Worm (Caenorhabditis elegans) whole organism, L4 larva: ENCODE results near the gene srbc-76.

Experiments used
- D1046.2 ChIP-seq: fragments of 200-800 bp; sonication (Bioruptor generic); IDR thresholded peaks from 2 replicates; pipeline ENCODE4 v1.3.6; 2022; ENCODE audit warnings: missing genetic modification characterization, missing compliant biosample characterization
- F37D6.2 ChIP-seq: sonication (generic microtip); optimal IDR thresholded peaks from 2 replicates; lab custom pipeline; 2016; ENCODE audit warnings: mild to moderate bottlenecking, missing genetic modification characterization, missing compliant biosample characterization
- F44E2.7 ChIP-seq: fragments of 200-800 bp; sonication (Bioruptor generic); IDR thresholded peaks from 2 replicates; pipeline ENCODE4 v2.1.2; 2022; ENCODE audit warnings: missing genetic modification characterization, missing compliant biosample characterization
- F49E8.2 ChIP-seq: sonication (generic microtip); optimal IDR thresholded peaks from 2 replicates; lab custom pipeline; 2016; ENCODE audit warnings: missing compliant biosample characterization, mild to moderate bottlenecking, missing genetic modification characterization, borderline replicate concordance
- T20F7.1 ChIP-seq: fragments of 200-800 bp; sonication (Bioruptor generic); optimal IDR thresholded peaks from 2 replicates; lab custom pipeline; 2018; ENCODE audit warnings: mild to moderate bottlenecking, missing genetic modification characterization, missing compliant biosample characterization
- Y105C5A.15 ChIP-seq: fragments of 200-800 bp; sonication (Bioruptor generic); IDR thresholded peaks from 2 replicates; pipeline ENCODE4 v1.3.6; 2022; ENCODE audit warnings: missing genetic modification characterization, missing compliant biosample characterization
- Y75B8A.6 ChIP-seq: fragments of 200-800 bp; sonication (Bioruptor generic); IDR thresholded peaks from 2 replicates; pipeline ENCODE4 v1.3.6; 2022; ENCODE audit warnings: missing genetic modification reagents, missing genetic modification characterization, missing compliant biosample characterization
- aha-1 ChIP-seq: fragments of 150-350 bp; peaks from one replicate; lab custom pipeline; 2014; ENCODE audit warnings: missing biosample characterization, missing genetic modification characterization
- aly-2 ChIP-seq: sonication (generic microtip); optimal IDR thresholded peaks from 2 replicates; lab custom pipeline; 2018; ENCODE audit warnings: missing biosample characterization, missing genetic modification characterization
- arid-1 ChIP-seq: fragments of 200-800 bp; sonication (Bioruptor generic); conservative IDR thresholded peaks from 2 replicates; pipeline ENCODE4 v1.3.6; 2022; ENCODE audit warnings: missing genetic modification reagents, missing genetic modification characterization, missing compliant biosample characterization
- ceh-20 ChIP-seq: fragments of 200-800 bp; sonication (Bioruptor generic); IDR thresholded peaks from 2 replicates; pipeline ENCODE4 v1.3.6; 2022; ENCODE audit warnings: missing genetic modification reagents, missing genetic modification characterization, missing compliant biosample characterization
- ceh-32 ChIP-seq: sonication (generic microtip); optimal IDR thresholded peaks from 2 replicates; lab custom pipeline; 2016; ENCODE audit warnings: mild to moderate bottlenecking, missing genetic modification characterization, missing compliant biosample characterization; ENCODE audit not compliant: poor library complexity
- ceh-62 ChIP-seq: sonication (generic microtip); optimal IDR thresholded peaks from 2 replicates; lab custom pipeline; 2017; ENCODE audit warnings: missing biosample characterization, missing genetic modification characterization
- ceh-82 ChIP-seq: sonication (generic microtip); optimal IDR thresholded peaks from 2 replicates; lab custom pipeline; 2017; ENCODE audit warnings: missing biosample characterization, missing genetic modification characterization
- ctbp-1 ChIP-seq: fragments of 200-800 bp; sonication (Bioruptor generic); IDR thresholded peaks from 2 replicates; pipeline ENCODE4 v1.3.6; 2022; ENCODE audit warnings: missing genetic modification reagents, missing genetic modification characterization, missing compliant biosample characterization
- daf-12 ChIP-seq: fragments of 150-350 bp; optimal IDR thresholded peaks from 2 replicates; lab custom pipeline; 2014; ENCODE audit warnings: missing biosample characterization, missing genetic modification reagents, missing genetic modification characterization
- dpl-1 ChIP-seq: fragments of 150-350 bp; optimal IDR thresholded peaks from 2 replicates; lab custom pipeline; 2014; ENCODE audit warnings: missing biosample characterization, missing genetic modification reagents, missing genetic modification characterization
- egl-27 ChIP-seq: sonication (generic microtip); optimal IDR thresholded peaks from 3 replicates; lab custom pipeline; 2017; ENCODE audit warnings: missing biosample characterization, missing genetic modification reagents, missing genetic modification characterization
- egl-43 ChIP-seq: fragments of 200-800 bp; sonication (Bioruptor generic); IDR thresholded peaks from 2 replicates; pipeline ENCODE4 v1.3.6; 2022; ENCODE audit warnings: missing genetic modification reagents, missing genetic modification characterization, missing compliant biosample characterization
- fkh-10 ChIP-seq: fragments of 150-350 bp; optimal IDR thresholded peaks from 2 replicates; lab custom pipeline; 2014; ENCODE audit warnings: missing biosample characterization, missing genetic modification reagents, missing genetic modification characterization
- fos-1 ChIP-seq: fragments of 150-350 bp; optimal IDR thresholded peaks from 2 replicates; lab custom pipeline; 2014; ENCODE audit warnings: missing biosample characterization, missing genetic modification characterization
- hif-1 ChIP-seq, 2 experiments: sonication (generic microtip); optimal IDR thresholded peaks; 2 replicates each; lab custom pipeline; 2016 to 2017; ENCODE audit warnings: missing compliant biosample characterization in 2 of 2, missing genetic modification characterization in 2 of 2, missing genetic modification reagents in 2 of 2, missing genotype in 2 of 2, mild to moderate bottlenecking in 1 of 2
- lim-7 ChIP-seq: fragments of 200-800 bp; sonication (Bioruptor generic); IDR thresholded peaks from 2 replicates; pipeline ENCODE4 v1.3.6; 2022; ENCODE audit warnings: missing genetic modification characterization, missing compliant biosample characterization
- lin-13 ChIP-seq: fragments of 150-350 bp; optimal IDR thresholded peaks from 2 replicates; lab custom pipeline; 2014; ENCODE audit warnings: missing biosample characterization, missing genetic modification reagents, missing genetic modification characterization
- lin-29 ChIP-seq: fragments of 200-800 bp; sonication (Bioruptor generic); IDR thresholded peaks from 2 replicates; pipeline ENCODE4 v1.3.6; 2022; ENCODE audit warnings: missing genetic modification reagents, missing genetic modification characterization, missing compliant biosample characterization
- lin-38 ChIP-seq: fragments of 200-800 bp; sonication (Bioruptor generic); IDR thresholded peaks from 2 replicates; pipeline ENCODE4 v1.3.6; 2022; ENCODE audit warnings: missing genetic modification reagents, missing genetic modification characterization, missing compliant biosample characterization
- lsy-2 ChIP-seq, 2 experiments: fragments of 150-350 bp in 1 of 2; sonication (generic microtip) in 1 of 2; optimal IDR thresholded peaks; 2 replicates each; lab custom pipeline; 2014 to 2017; ENCODE audit warnings: missing biosample characterization in 2 of 2, missing genetic modification characterization in 2 of 2
- mdl-1 ChIP-seq, 2 experiments: fragments of 150-350 bp in 1 of 2; sonication (generic microtip) in 1 of 2; optimal IDR thresholded peaks; 2 replicates each; lab custom pipeline; 2014 to 2017; ENCODE audit warnings: missing biosample characterization in 2 of 2, missing genetic modification characterization in 2 of 2
- mep-1 ChIP-seq: fragments of 150-350 bp; sonication (generic microtip); optimal IDR thresholded peaks from 3 replicates; lab custom pipeline; 2014; ENCODE audit warnings: missing biosample characterization, missing genetic modification characterization
- mes-2 ChIP-seq: sonication (generic microtip); optimal IDR thresholded peaks from 2 replicates; lab custom pipeline; 2016; ENCODE audit warnings: missing genotype, mild to moderate bottlenecking, missing genetic modification characterization, missing compliant biosample characterization; ENCODE audit not compliant: poor library complexity, severe bottlenecking
- nhr-102 ChIP-seq: sonication (generic microtip); optimal IDR thresholded peaks from 2 replicates; lab custom pipeline; 2016; ENCODE audit warnings: mild to moderate bottlenecking, missing genetic modification characterization, moderate library complexity, missing compliant biosample characterization
- nhr-11 ChIP-seq: fragments of 150-350 bp; optimal IDR thresholded peaks from 2 replicates; lab custom pipeline; 2014; ENCODE audit warnings: missing biosample characterization, missing genetic modification characterization
- nhr-237 ChIP-seq: sonication (generic microtip); optimal IDR thresholded peaks from 2 replicates; lab custom pipeline; 2017; ENCODE audit warnings: missing biosample characterization, missing genetic modification characterization
- nhr-41 ChIP-seq: fragments of 200-800 bp; sonication (Bioruptor generic); IDR thresholded peaks from 2 replicates; pipeline ENCODE4 v1.3.6; 2022; ENCODE audit warnings: missing genetic modification reagents, missing genetic modification characterization, missing compliant biosample characterization
- nhr-48 ChIP-seq: sonication (generic microtip); optimal IDR thresholded peaks from 2 replicates; lab custom pipeline; 2016; ENCODE audit warnings: mild to moderate bottlenecking, missing genetic modification characterization, missing compliant biosample characterization
- php-3 ChIP-seq: fragments of 200-800 bp; sonication (Bioruptor generic); IDR thresholded peaks from 2 replicates; pipeline ENCODE4 v1.3.6; 2022; ENCODE audit warnings: missing genetic modification reagents, missing genetic modification characterization, missing compliant biosample characterization
- spr-1 ChIP-seq: sonication (generic microtip); optimal IDR thresholded peaks from 2 replicates; lab custom pipeline; 2016; ENCODE audit warnings: mild to moderate bottlenecking, missing genetic modification characterization, missing compliant biosample characterization
- tag-97 ChIP-seq: fragments of 200-800 bp; sonication (Bioruptor generic); IDR thresholded peaks from 2 replicates; pipeline ENCODE4 v1.3.6; 2022; ENCODE audit warnings: missing genetic modification characterization, missing compliant biosample characterization
- unc-130 ChIP-seq: sonication (generic microtip); optimal IDR thresholded peaks from 2 replicates; lab custom pipeline; 2016; ENCODE audit warnings: missing genetic modification reagents, missing genetic modification characterization, missing compliant biosample characterization
- unc-62 ChIP-seq, 3 experiments: fragments of 150-350 bp in 1 of 3; sonication (generic microtip); optimal IDR thresholded peaks in 2 of 3; peaks in 1 of 3; 1 replicate in 1 of 3; 2 replicates in 2 of 3; lab custom pipeline; 2014 to 2017; ENCODE audit warnings: missing biosample characterization in 3 of 3, missing genetic modification characterization in 3 of 3, missing genetic modification reagents in 3 of 3, missing genotype in 1 of 3
- zfp-3 ChIP-seq: fragments of 200-800 bp; sonication (Bioruptor generic); conservative IDR thresholded peaks from 2 replicates; pipeline ENCODE4 v1.3.6; 2022; ENCODE audit warnings: missing genetic modification reagents, missing genetic modification characterization, missing compliant biosample characterization
- zip-2 ChIP-seq: fragments of 150-350 bp; optimal IDR thresholded peaks from 2 replicates; lab custom pipeline; 2014; ENCODE audit warnings: missing biosample characterization, missing genetic modification characterization
- ztf-7 ChIP-seq: fragments of 150-350 bp; optimal IDR thresholded peaks from 2 replicates; lab custom pipeline; 2014; ENCODE audit warnings: missing biosample characterization, missing genetic modification characterization

The srbc-76 gene

ce11 chrV:15268302-15268701 lies 16.1 kb downstream of the srbc-76 start, which contains the start of gene srw-22:
Gene srw-22 (plus strand): TSS chrV:15268602.
- TF ChIP-seq ceh-82 (tag; lab: Kevin White, UChicago) = no peak
- no peak for TF ChIP-seq ceh-32 (tag; lab: Kevin White, UChicago)
- no peak for TF ChIP-seq egl-43 (GFP tag; lab: Robert Waterston, UW)
- no peak for TF ChIP-seq unc-130 (GFP tag; lab: Kevin White, UChicago)
- no peak for TF ChIP-seq ceh-62
- TF ChIP-seq unc-62 (GFP tag; optimal IDR thresholded peaks at IDR 0.05 in 1 of 2; lab: Kevin White, UChicago) = peak in 1 of 2 experiments; percentile 56
- TF ChIP-seq unc-62 (tag; optimal IDR thresholded peaks at IDR 0.05; lab: Kevin White, UChicago) = no peak
- TF ChIP-seq, all 104 proteins: peak for 1

- TF ChIP-seq aha-1 (tag; lab: Kevin White, UChicago) (peak; percentile 65), hif-1 (tag; optimal IDR thresholded peaks at IDR 0.05; lab: Kevin White, UChicago) (no peak), aly-2 (tag; lab: Kevin White, UChicago) (no peak), nhr-48 (tag; lab: Kevin White, UChicago) (no peak), Y75B8A.6 (GFP tag; lab: Robert Waterston, UW) (no peak), lin-13 (GFP tag; lab: Kevin White, UChicago) (no peak), ceh-82 (tag; lab: Kevin White, UChicago) (no peak)
These were observed 20.1 kb downstream of the srbc-76 start, which contains the start of gene T10H4.4 for ce11 chrV:15272263-15272662. Gene T10H4.4 (minus strand): TSS chrV:15272363.

- TF ChIP-seq F49E8.2 (tag; lab: Kevin White, UChicago) (no peak), daf-12 (tag; lab: Kevin White, UChicago) (no peak), F44E2.7 (no peak), ztf-7 (no peak), php-3 (no peak), dpl-1 (no peak), spr-1 (tag; lab: Kevin White, UChicago) (no peak), arid-1 (GFP tag; lab: Robert Waterston, UW) (no peak), F37D6.2 (tag; lab: Kevin White, UChicago) (no peak), lin-38 (GFP tag; lab: Robert Waterston, UW) (no peak), nhr-48 (tag; lab: Kevin White, UChicago) (no peak), zfp-3 (GFP tag; lab: Robert Waterston, UW) (no peak), Y105C5A.15 (no peak), ceh-20 (GFP tag; lab: Robert Waterston, UW) (no peak), lim-7 (GFP tag; lab: Robert Waterston, UW) (no peak), mep-1 (tag; lab: Kevin White, UChicago) (no peak)
These were observed 22.6 kb downstream of the srbc-76 start, which contains the start of gene srw-16 for ce11 chrV:15274757-15275156. Gene srw-16 (minus strand): TSS chrV:15274857.

- peak; percentile 19 for TF ChIP-seq nhr-11
- no peak for TF ChIP-seq nhr-102 (tag; lab: Kevin White, UChicago)
These were observed 24.7 kb downstream of the srbc-76 start, which contains the start of gene srw-17 for ce11 chrV:15276915-15277314. Gene srw-17 (minus strand): TSS chrV:15277015.

- TF ChIP-seq ctbp-1 (GFP tag; lab: Robert Waterston, UW) (no peak), tag-97 (no peak), zip-2 (tag; lab: Kevin White, UChicago) (no peak), egl-27 (tag; lab: Kevin White, UChicago) (no peak), mes-2 (tag; lab: Kevin White, UChicago) (no peak), lin-29 (GFP tag; lab: Robert Waterston, UW) (no peak), ceh-82 (tag; lab: Kevin White, UChicago) (no peak), fos-1 (tag; lab: Kevin White, UChicago) (no peak), nhr-41 (GFP tag; lab: Robert Waterston, UW) (no peak), lsy-2 (tag; optimal IDR thresholded peaks at IDR 0.05; lab: Kevin White, UChicago) (no peak), D1046.2 (GFP tag; lab: Robert Waterston, UW) (no peak), ztf-7 (no peak), mdl-1 (tag; optimal IDR thresholded peaks at IDR 0.05; lab: Kevin White, UChicago) (no peak), fkh-10 (GFP tag; lab: Kevin White, UChicago) (no peak), T20F7.1 (GFP tag; lab: Kevin White, UChicago) (no peak), F37D6.2 (tag; lab: Kevin White, UChicago) (no peak), Y75B8A.6 (GFP tag; lab: Robert Waterston, UW) (no peak), nhr-237 (tag; lab: Kevin White, UChicago) (no peak)
These were observed 29.2 kb downstream of the srbc-76 start, which contains the start of the genes srw-19 and srx-51 for ce11 chrV:15281279-15281949. Gene srw-19 (minus strand): TSS chrV:15281379. Gene srx-51 (plus strand): TSS chrV:15281899.
